Fruit fly (Drosophila melanogaster) whole organism, embryonic: ENCODE data around the gene CG10208.

Experiments
- Awh ChIP-seq: fragments of 200-800 bp; sonication (Bioruptor generic); IDR thresholded peaks from 2 replicates; pipeline ENCODE4, ENCODE4 v1.3.6; 2022; ENCODE audit warnings: missing biosample characterization, missing genetic modification characterization
- CG11085 ChIP-seq: fragments of 200-800 bp; sonication (Bioruptor generic); IDR thresholded peaks from 2 replicates; pipeline ENCODE4 v1.3.6; 2022; ENCODE audit warnings: missing biosample characterization, missing genetic modification characterization
- CG11398 ChIP-seq: fragments of 200-800 bp; sonication (Bioruptor generic); optimal IDR thresholded peaks from 2 replicates; lab custom pipeline; 2016; ENCODE audit warnings: missing biosample characterization, missing genetic modification characterization
- CG11695 ChIP-seq: fragments of 200-800 bp; sonication (Bioruptor generic); IDR thresholded peaks from 3 replicates; pipeline ENCODE4 v1.3.6; 2022; ENCODE audit warnings: missing biosample characterization, missing genetic modification characterization
- CG13624 ChIP-seq: fragments of 200-800 bp; sonication (Bioruptor generic); optimal IDR thresholded peaks from 2 replicates; lab custom pipeline; 2016; ENCODE audit warnings: missing biosample characterization, missing genetic modification characterization
- CG16815 ChIP-seq: fragments of 200-800 bp; sonication (Bioruptor generic); optimal IDR thresholded peaks from 3 replicates; lab custom pipeline; 2017; ENCODE audit warnings: missing biosample characterization, mild to moderate bottlenecking, missing genetic modification characterization
- CG17186 ChIP-seq: fragments of 200-800 bp; sonication (Bioruptor generic); optimal IDR thresholded peaks from 3 replicates; lab custom pipeline; 2017; ENCODE audit warnings: missing biosample characterization, missing genetic modification reagents, missing genetic modification characterization
- CG32772 ChIP-seq: fragments of 200-800 bp; sonication (Bioruptor generic); IDR thresholded peaks from 2 replicates; pipeline ENCODE4 v1.3.6; 2022; ENCODE audit warnings: missing biosample characterization, missing genetic modification characterization
- CG3847 ChIP-seq: fragments of 200-800 bp; sonication (Bioruptor generic); IDR thresholded peaks from 2 replicates; pipeline ENCODE4 v1.3.6; 2022; ENCODE audit warnings: missing biosample characterization, missing genetic modification characterization
- CG4328 ChIP-seq: fragments of 200-800 bp; sonication (Bioruptor generic); optimal IDR thresholded peaks from 3 replicates; lab custom pipeline; 2017; ENCODE audit warnings: missing biosample characterization, missing genetic modification reagents, missing genetic modification characterization
- CG5953 ChIP-seq: fragments of 200-800 bp; sonication (Bioruptor generic); IDR thresholded peaks from 2 replicates; pipeline ENCODE4 v1.3.6; 2022; ENCODE audit warnings: missing biosample characterization, missing genetic modification characterization
- CG6689 ChIP-seq: fragments of 200-800 bp; sonication (Bioruptor generic); IDR thresholded peaks from 2 replicates; pipeline ENCODE4 v1.3.6; 2022; ENCODE audit warnings: missing biosample characterization, missing genetic modification characterization
- CG7928 ChIP-seq: fragments of 200-800 bp; sonication (Bioruptor generic); optimal IDR thresholded peaks from 2 replicates; lab custom pipeline; 2017; ENCODE audit warnings: missing biosample characterization, mild to moderate bottlenecking, missing genetic modification characterization
- CG8089 ChIP-seq: fragments of 200-800 bp; sonication (Bioruptor generic); optimal IDR thresholded peaks from 3 replicates; lab custom pipeline; 2016; ENCODE audit warnings: missing biosample characterization, missing genetic modification characterization
- CTCF ChIP-seq: fragments of 200-800 bp; sonication (Bioruptor generic); optimal IDR thresholded peaks from 2 replicates; lab custom pipeline; 2017; ENCODE audit warnings: missing biosample characterization, mild to moderate bottlenecking, missing genetic modification characterization, moderate library complexity
- CoRest ChIP-seq: fragments of 200-800 bp; sonication (Bioruptor generic); optimal IDR thresholded peaks from 3 replicates; lab custom pipeline; 2018; ENCODE audit warnings: missing biosample characterization, mild to moderate bottlenecking, missing genetic modification characterization, moderate library complexity
- Deaf1 ChIP-seq: fragments of 200-800 bp; optimal IDR thresholded peaks from 3 replicates; lab custom pipeline; 2019; ENCODE audit warnings: missing biosample characterization, mild to moderate bottlenecking, missing genetic modification characterization, moderate library complexity
- Dll ChIP-seq: fragments of 200-800 bp; sonication (Bioruptor generic); IDR thresholded peaks from 4 replicates; pipeline ENCODE4 v1.3.6; 2022; ENCODE audit warnings: missing biosample characterization, missing genetic modification characterization; ENCODE audit not compliant: partially characterized antibody
- Doc3 ChIP-seq: fragments of 200-800 bp; sonication (Bioruptor generic); IDR thresholded peaks from 3 replicates; pipeline ENCODE4 v1.3.6; 2022; ENCODE audit warnings: missing biosample characterization, missing genetic modification characterization; ENCODE audit not compliant: partially characterized antibody
- E2f2 ChIP-seq: fragments of 200-800 bp; sonication (Bioruptor generic); IDR thresholded peaks from 2 replicates; pipeline ENCODE4 v1.3.6; 2022; ENCODE audit warnings: missing biosample characterization, missing genetic modification characterization
- GATAe ChIP-seq: fragments of 200-800 bp; sonication (Bioruptor generic); conservative IDR thresholded peaks from 2 replicates; pipeline ENCODE4 v1.3.6; 2022; ENCODE audit warnings: missing biosample characterization, missing genetic modification characterization
- Gug ChIP-seq: fragments of 200-800 bp; sonication (Bioruptor generic); IDR thresholded peaks from 4 replicates; pipeline ENCODE4 v1.3.6; 2022; ENCODE audit warnings: missing biosample characterization, missing genetic modification characterization
- HHEX ChIP-seq: fragments of 200-800 bp; sonication (Bioruptor generic); optimal IDR thresholded peaks from 3 replicates; lab custom pipeline; 2017; ENCODE audit warnings: missing biosample characterization, mild to moderate bottlenecking, missing genetic modification characterization, missing genetic modification reagents
- Hr3 ChIP-seq: fragments of 200-800 bp; sonication (Bioruptor generic); optimal IDR thresholded peaks from 3 replicates; lab custom pipeline; 2016; ENCODE audit warnings: missing biosample characterization, missing genetic modification characterization
- Hr39 ChIP-seq: fragments of >200 bp; optimal IDR thresholded peaks from 2 replicates; lab custom pipeline; 2017
- Kr ChIP-seq: fragments of 200-800 bp; sonication (Bioruptor generic); optimal IDR thresholded peaks from 2 replicates; lab custom pipeline; 2017; ENCODE audit warnings: missing biosample characterization, mild to moderate bottlenecking, missing genetic modification characterization
- Lim3 ChIP-seq: fragments of 200-800 bp; sonication (Bioruptor generic); IDR thresholded peaks from 2 replicates; pipeline ENCODE4 v1.3.6; 2022; ENCODE audit warnings: missing biosample characterization, missing genetic modification characterization
- Lpt ChIP-seq: fragments of >200 bp; optimal IDR thresholded peaks from 2 replicates; lab custom pipeline; 2018; ENCODE audit warnings: missing biosample characterization, missing genetic modification characterization
- MESR4 ChIP-seq: fragments of 200-800 bp; sonication (Bioruptor generic); optimal IDR thresholded peaks from 2 replicates; lab custom pipeline; 2018; ENCODE audit warnings: missing biosample characterization, mild to moderate bottlenecking, missing genetic modification characterization, moderate library complexity
- Meics ChIP-seq: fragments of 200-800 bp; sonication (Bioruptor generic); optimal IDR thresholded peaks from 2 replicates; lab custom pipeline; 2017; ENCODE audit warnings: missing biosample characterization, mild to moderate bottlenecking, missing genetic modification characterization
- Myb ChIP-seq: fragments of 200-800 bp; sonication (Bioruptor generic); optimal IDR thresholded peaks from 2 replicates; lab custom pipeline; 2016; ENCODE audit warnings: missing biosample characterization, missing genetic modification characterization
- NC2α ChIP-seq: fragments of 200-800 bp; sonication (Bioruptor generic); optimal IDR thresholded peaks from 2 replicates; lab custom pipeline; 2016; ENCODE audit warnings: missing biosample characterization, missing genetic modification characterization
- Ptx1 ChIP-seq: fragments of 200-800 bp; sonication (Bioruptor generic); IDR thresholded peaks from 2 replicates; pipeline ENCODE4 v1.3.6; 2022; ENCODE audit warnings: missing biosample characterization, missing genetic modification characterization
- Side ChIP-seq: fragments of 200-800 bp; sonication (Bioruptor generic); optimal IDR thresholded peaks from 2 replicates; lab custom pipeline; 2016; ENCODE audit warnings: missing biosample characterization, missing genetic modification characterization
- Sry-β ChIP-seq: fragments of 200-800 bp; sonication (Bioruptor generic); optimal IDR thresholded peaks from 2 replicates; lab custom pipeline; 2018; ENCODE audit warnings: missing biosample characterization, mild to moderate bottlenecking, missing genetic modification characterization, moderate library complexity
- ab ChIP-seq: fragments of 200-800 bp; sonication (Bioruptor generic); optimal IDR thresholded peaks from 2 replicates; lab custom pipeline; 2016; ENCODE audit warnings: missing biosample characterization, missing genetic modification characterization
- cato ChIP-seq: fragments of 200-800 bp; sonication (Bioruptor generic); optimal IDR thresholded peaks from 2 replicates; lab custom pipeline; 2016; ENCODE audit warnings: missing biosample characterization, missing genetic modification characterization, borderline replicate concordance
- disco-r ChIP-seq: fragments of 200-800 bp; sonication (Bioruptor generic); optimal IDR thresholded peaks from 2 replicates; lab custom pipeline; 2016; ENCODE audit warnings: missing biosample characterization, missing genetic modification characterization
- eyg ChIP-seq: fragments of 200-800 bp; sonication (Bioruptor generic); optimal IDR thresholded peaks from 3 replicates; lab custom pipeline; 2016; ENCODE audit warnings: missing biosample characterization, missing genetic modification characterization
- fd102C ChIP-seq: fragments of 200-800 bp; sonication (Bioruptor generic); optimal IDR thresholded peaks from 2 replicates; lab custom pipeline; 2018; ENCODE audit warnings: missing biosample characterization, mild to moderate bottlenecking, missing genetic modification characterization, moderate library complexity
- hb ChIP-seq: fragments of 200-800 bp; sonication (Bioruptor generic); IDR thresholded peaks from 3 replicates; pipeline ENCODE4 v1.3.6; 2022; ENCODE audit warnings: missing biosample characterization, missing genetic modification characterization; ENCODE audit not compliant: partially characterized antibody
- jing ChIP-seq: fragments of 200-800 bp; sonication (Bioruptor generic); optimal IDR thresholded peaks from 2 replicates; lab custom pipeline; 2018; ENCODE audit warnings: missing biosample characterization, mild to moderate bottlenecking, missing genetic modification characterization
- org-1 ChIP-seq: fragments of 200-800 bp; sonication (Bioruptor generic); optimal IDR thresholded peaks from 2 replicates; lab custom pipeline; 2017; ENCODE audit warnings: missing biosample characterization, missing genetic modification characterization
- otp ChIP-seq: fragments of 200-800 bp; sonication (Bioruptor generic); IDR thresholded peaks from 3 replicates; pipeline ENCODE4, ENCODE4 v1.3.6; 2022; ENCODE audit warnings: missing biosample characterization, missing genetic modification characterization
- pnt ChIP-seq: fragments of 200-800 bp; sonication (Bioruptor generic); optimal IDR thresholded peaks from 3 replicates; lab custom pipeline; 2016; ENCODE audit warnings: missing biosample characterization, missing genetic modification characterization
- pum ChIP-seq: fragments of 200-800 bp; sonication (Bioruptor generic); optimal IDR thresholded peaks from 2 replicates; lab custom pipeline; 2016; ENCODE audit warnings: missing biosample characterization, missing genetic modification characterization
- salm ChIP-seq: fragments of 200-800 bp; sonication (Bioruptor generic); optimal IDR thresholded peaks from 2 replicates; lab custom pipeline; 2018; ENCODE audit warnings: missing biosample characterization, mild to moderate bottlenecking, missing genetic modification characterization
- so ChIP-seq: fragments of 200-800 bp; sonication (Bioruptor generic); IDR thresholded peaks from 3 replicates; pipeline ENCODE4 v1.3.6; 2022; ENCODE audit warnings: missing biosample characterization, missing genetic modification characterization
- sr ChIP-seq: fragments of 200-800 bp; sonication (Bioruptor generic); IDR thresholded peaks from 3 replicates; pipeline ENCODE4 v1.3.6; 2022; ENCODE audit warnings: missing biosample characterization, missing genetic modification characterization
- tll ChIP-seq, 2 experiments: fragments of 200-800 bp in 1 of 2; fragments of >200 bp in 1 of 2; sonication (Bioruptor generic) in 1 of 2; optimal IDR thresholded peaks; 2 replicates each; lab custom pipeline; 2017 to 2019; ENCODE audit warnings: missing biosample characterization in 2 of 2, missing genetic modification characterization in 2 of 2, mild to moderate bottlenecking in 1 of 2, moderate library complexity in 1 of 2
- trh ChIP-seq: fragments of 200-800 bp; sonication (Bioruptor generic); optimal IDR thresholded peaks from 2 replicates; lab custom pipeline; 2016; ENCODE audit warnings: missing biosample characterization, missing genetic modification characterization
- vnd ChIP-seq: fragments of 200-800 bp; sonication (Bioruptor generic); IDR thresholded peaks from 3 replicates; pipeline ENCODE4 v1.3.6; 2022; ENCODE audit warnings: missing biosample characterization, missing genetic modification characterization; ENCODE audit not compliant: partially characterized antibody

Gene CG10208

dm6 chr3R:23781466-23781935 lies 7.6 kb upstream of the CG10208 start, which contains the start of the genes Nup98-96 and mbc (continued):
- TF ChIP-seq so (no peak), ab (GFP tag; lab: Kevin White, UChicago) (peak; percentile 91), GATAe (GFP tag; lab: Robert Waterston, UW) (peak; percentile 27; the same call in 1 of the 2 replicates), cato (peak; percentile 69), Myb (GFP tag; lab: Kevin White, UChicago) (peak; percentile 79), HHEX (GFP tag; lab: Kevin White, UChicago) (peak; percentile 54), Lpt (GFP tag; lab: Kevin White, UChicago) (no peak), CG6689 (peak; percentile 79), otp (GFP tag; lab: Robert Waterston, UW) (peak; percentile 81), Ptx1 (GFP tag; lab: Robert Waterston, UW) (peak; percentile 91), CoRest (tag; lab: Kevin White, UChicago) (peak; percentile 93), CG8089 (peak; percentile 87), CG13624 (GFP tag; lab: Kevin White, UChicago) (peak; percentile 94), CG3847 (peak; percentile 91), CG11398 (peak; percentile 69), fd102C (GFP tag; lab: Kevin White, UChicago) (peak; percentile 10), Lim3 (GFP tag; lab: Robert Waterston, UW) (no peak; the same call in 1 of the 2 replicates), CG5953 (GFP tag; lab: Robert Waterston, UW) (no peak; the same call in none of the 2 replicates), Kr (GFP tag; lab: Kevin White, UChicago) (no peak), CG17186 (peak; percentile 85), vnd (GFP tag; lab: Robert Waterston, UW) (no peak), E2f2 (GFP tag; lab: Robert Waterston, UW) (peak; percentile 63), CG16815 (GFP tag; lab: Kevin White, UChicago) (peak; percentile 87), CG7928 (peak; percentile 63), CG11695 (GFP tag; lab: Robert Waterston, UW) (peak; percentile 75), Awh (GFP tag; lab: Robert Waterston, UW) (0 out of 2 replicates have a peak, but pooled peaks have one; percentile 17), NC2α (GFP tag; lab: Kevin White, UChicago) (peak; percentile 83), Side (GFP tag; lab: Kevin White, UChicago) (peak; percentile 89), Doc3 (no peak), trh (GFP tag; lab: Kevin White, UChicago) (peak; percentile 80), jing (GFP tag; lab: Kevin White, UChicago) (peak; percentile 71), CTCF (GFP tag; lab: Kevin White, UChicago) (peak; percentile 47), pum (GFP tag; lab: Kevin White, UChicago) (peak; percentile 95), CG32772 (GFP tag; lab: Robert Waterston, UW) (peak; percentile 86), pnt (GFP tag; lab: Kevin White, UChicago) (peak; percentile 94), MESR4 (GFP tag; lab: Kevin White, UChicago) (peak; percentile 39), Dll (GFP tag; lab: Robert Waterston, UW) (0 out of 4 replicates have a peak, but pooled peaks have one; percentile 40), hb (no peak), org-1 (peak; percentile 30), Hr39 (lab: Kevin White, UChicago) (no peak), CG4328 (GFP tag; lab: Kevin White, UChicago) (peak; percentile 69), eyg (peak; percentile 74), Meics (GFP tag; lab: Kevin White, UChicago) (peak; percentile 79), CG11085 (GFP tag; lab: Robert Waterston, UW) (peak; percentile 76), tll (GFP tag; optimal IDR thresholded peaks at IDR 0.05; lab: Kevin White, UChicago) (peak; percentile 57 to 98), Hr3 (GFP tag; lab: Kevin White, UChicago) (peak; percentile 90), Sry-β (peak; percentile 60), salm (peak; percentile 63), Gug (peak; percentile 93), disco-r (GFP tag; lab: Kevin White, UChicago) (peak; percentile 72), Deaf1 (tag; lab: Kevin White, UChicago) (peak; percentile 54), sr (no peak)
